Fruit fly (Drosophila melanogaster): ENCODE results near the gene CG7920.

The CG7920 gene

DNA sequence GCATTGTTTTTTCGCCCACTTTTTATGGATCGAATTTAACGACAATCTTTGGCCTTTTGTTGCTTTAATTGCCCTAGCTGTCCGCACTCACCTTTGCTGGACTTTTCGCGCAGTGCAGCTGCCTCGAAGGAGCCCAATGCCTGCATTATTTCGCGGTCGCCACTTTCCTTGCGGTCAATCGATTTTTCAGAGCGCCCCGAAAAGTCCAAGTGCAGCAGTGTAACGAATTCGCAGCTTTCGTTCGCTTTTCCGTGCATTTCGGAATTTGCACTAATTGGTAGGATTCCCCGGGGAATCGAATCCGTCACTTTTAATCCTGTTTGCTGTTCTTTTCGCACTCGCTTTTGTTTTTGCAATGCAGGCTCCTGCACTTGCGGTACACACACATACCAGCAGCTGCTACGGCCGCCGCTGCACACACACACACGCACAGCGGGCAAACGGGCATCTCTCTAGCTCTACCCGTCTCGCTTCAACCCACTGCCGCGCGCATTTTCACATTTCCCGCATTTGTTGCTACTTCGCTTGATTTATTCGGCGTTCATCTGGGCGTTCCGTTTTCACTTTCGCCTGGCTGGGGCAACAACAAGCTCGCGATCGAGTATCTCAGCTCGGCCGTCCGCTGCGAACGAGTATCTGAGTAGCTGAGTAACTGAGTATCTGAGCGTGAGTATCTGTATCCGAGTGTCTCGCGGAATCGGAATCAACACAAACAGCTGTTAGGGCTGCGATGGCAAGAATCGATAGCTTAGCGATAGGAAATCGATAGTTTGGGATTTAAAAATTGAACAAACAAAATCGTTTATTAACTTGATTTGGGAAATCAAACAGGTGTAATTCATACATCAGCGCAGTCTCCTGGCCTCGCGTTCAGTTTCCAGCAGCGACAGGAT is 6.7 kb upstream of the CG7920 start, which contains the start of gene Mgat2 (continued):
- TF ChIP-seq CG33557 (GFP tag; optimal IDR thresholded peaks at IDR 0.05) (peak; percentile 85), CG6854 (GFP tag; optimal IDR thresholded peaks at IDR 0.05) (peak; percentile 66), hb (GFP tag; IDR thresholded peaks at IDR 0.05; ENCODE audit: partially characterized antibody) (peak; percentile 75), grn (GFP tag; optimal IDR thresholded peaks at IDR 0.05) (peak; percentile 27), oc (tag; optimal IDR thresholded peaks at IDR 0.05) (peak; percentile 57), CG2199 (GFP tag; IDR thresholded peaks at IDR 0.05) (peak; percentile 74; the same call in 1 of the 3 replicates), CG10267 (tag; optimal IDR thresholded peaks at IDR 0.05) (peak; percentile 44), pb (GFP tag; optimal IDR thresholded peaks at IDR 0.05) (peak; percentile 25), CG31224 (GFP tag; IDR thresholded peaks at IDR 0.05) (no peak), Antp (GFP tag; optimal IDR thresholded peaks at IDR 0.05) (no peak), BEAF-32 (GFP tag; optimal IDR thresholded peaks at IDR 0.05) (peak; percentile 90), CG31365 (tag; optimal IDR thresholded peaks at IDR 0.05) (peak; percentile 42), CG16813 (GFP tag; IDR thresholded peaks at IDR 0.05; ENCODE audit: partially characterized antibody) (peak; percentile 79), Fer1 (GFP tag; optimal IDR thresholded peaks at IDR 0.05) (peak; percentile 74), CG12769 (tag; optimal IDR thresholded peaks at IDR 0.05) (peak; percentile 95), nerfin-1 (tag; optimal IDR thresholded peaks at IDR 0.05) (peak; percentile 84), E2f2 (GFP tag; IDR thresholded peaks at IDR 0.05) (peak; percentile 85), CG17361 (GFP tag; IDR thresholded peaks at IDR 0.05) (peak; percentile 5; the same call in 1 of the 3 replicates), bigmax (GFP tag; optimal IDR thresholded peaks at IDR 0.05) (peak; percentile 15), CG2202 (tag; optimal IDR thresholded peaks at IDR 0.05) (peak; percentile 66), CG4707 (GFP tag; optimal IDR thresholded peaks at IDR 0.05) (peak; percentile 62), bbx (GFP tag; IDR thresholded peaks at IDR 0.05; ENCODE audit: partially characterized antibody) (peak; percentile 86), CG11695 (GFP tag; IDR thresholded peaks at IDR 0.05) (peak; percentile 30; the same call in 1 of the 3 replicates), HLHmδ (GFP tag; optimal IDR thresholded peaks at IDR 0.05) (peak; percentile 97), zfh2 (GFP tag; optimal IDR thresholded peaks at IDR 0.05) (no peak), mld (GFP tag; IDR thresholded peaks at IDR 0.05; ENCODE audit: partially characterized antibody) (peak; percentile 77; the same call in 2 of the 3 replicates), ac (GFP tag; optimal IDR thresholded peaks at IDR 0.05) (peak; percentile 51), esg (GFP tag; conservative IDR thresholded peaks at IDR 0.05) (no peak), bab2 (GFP tag; optimal IDR thresholded peaks at IDR 0.05) (no peak), HmgD (GFP tag; optimal IDR thresholded peaks at IDR 0.05) (peak; percentile 51), Fer3 (tag; optimal IDR thresholded peaks at IDR 0.05) (peak; percentile 15), Ets97D (GFP tag; optimal IDR thresholded peaks at IDR 0.05) (no peak), MESR4 (GFP tag; optimal IDR thresholded peaks at IDR 0.05) (peak; percentile 81), CG15073 (GFP tag; optimal IDR thresholded peaks at IDR 0.05) (no peak), CG1603 (tag; optimal IDR thresholded peaks at IDR 0.05) (peak; percentile 44), Deaf1 (tag; optimal IDR thresholded peaks at IDR 0.05) (peak; percentile 81), CHES-1-like (GFP tag; optimal IDR thresholded peaks at IDR 0.05) (peak; percentile 44), Max (GFP tag; optimal IDR thresholded peaks at IDR 0.05) (peak; percentile 3), ind (GFP tag; optimal IDR thresholded peaks at IDR 0.05) (no peak), CG3995 (GFP tag; optimal IDR thresholded peaks at IDR 0.05) (peak; percentile 3), dm (GFP tag; optimal IDR thresholded peaks at IDR 0.05) (peak; percentile 8), gro (GFP tag; optimal IDR thresholded peaks at IDR 0.05) (peak; percentile 45), CG6254 (GFP tag; optimal IDR thresholded peaks at IDR 0.05) (peak; percentile 63), wek (GFP tag; optimal IDR thresholded peaks at IDR 0.05) (peak; percentile 70), CG13296 (GFP tag; optimal IDR thresholded peaks at IDR 0.05) (peak; percentile 41), Doc3 (GFP tag; IDR thresholded peaks at IDR 0.05; ENCODE audit: partially characterized antibody) (peak; percentile 94), onecut (GFP tag; IDR thresholded peaks at IDR 0.05) (peak; percentile 94)
